Worm (Caenorhabditis elegans) whole organism, L4/young adult: Measurements from ENCODE around the gene nhr-237.

Experiments used
- W03F9.2 ChIP-seq: fragments of 150-350 bp; optimal IDR thresholded peaks from 2 replicates; lab custom pipeline; 2014; ENCODE audit warnings: missing biosample characterization, missing genetic modification characterization
- dao-5 ChIP-seq: sonication (generic microtip); optimal IDR thresholded peaks from 2 replicates; lab custom pipeline; 2016; ENCODE audit warnings: missing genotype, missing genetic modification characterization, moderate library complexity, missing compliant biosample characterization
- him-1 ChIP-seq: sonication (generic microtip); optimal IDR thresholded peaks from 2 replicates; lab custom pipeline; 2016; ENCODE audit warnings: missing genotype, missing genetic modification reagents, missing genetic modification characterization, missing compliant biosample characterization

nhr-237 gene

DNA sequence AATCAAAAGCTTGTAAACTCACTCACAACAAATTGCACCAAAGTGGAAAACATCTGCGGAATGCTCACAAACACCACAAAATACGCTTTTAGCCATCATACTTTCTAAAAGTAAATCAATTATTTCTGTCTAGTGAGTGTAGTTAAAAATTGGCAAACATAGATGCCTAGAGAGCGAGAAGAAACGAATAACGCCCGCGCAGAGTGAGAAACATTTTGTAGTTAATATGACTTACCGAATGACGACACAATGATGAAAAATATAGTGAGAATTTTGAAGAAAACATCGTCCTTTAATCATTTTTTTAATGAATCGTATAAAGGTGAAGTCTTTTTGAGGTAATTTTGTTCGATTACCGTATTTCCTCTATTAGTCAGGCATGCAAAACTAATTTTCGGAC is 2.7 kb upstream of the nhr-237 start, which contains the start of gene nhr-238:
TSS of gene nhr-238 (minus strand) at position 104 of the 400 bp plus-strand sequence.
- TF ChIP-seq him-1 (tag; lab: Kevin White, UChicago) = no peak
- no peak for TF ChIP-seq dao-5 (tag; lab: Kevin White, UChicago)
- TF ChIP-seq W03F9.2 (tag; lab: Kevin White, UChicago) = no peak

DNA sequence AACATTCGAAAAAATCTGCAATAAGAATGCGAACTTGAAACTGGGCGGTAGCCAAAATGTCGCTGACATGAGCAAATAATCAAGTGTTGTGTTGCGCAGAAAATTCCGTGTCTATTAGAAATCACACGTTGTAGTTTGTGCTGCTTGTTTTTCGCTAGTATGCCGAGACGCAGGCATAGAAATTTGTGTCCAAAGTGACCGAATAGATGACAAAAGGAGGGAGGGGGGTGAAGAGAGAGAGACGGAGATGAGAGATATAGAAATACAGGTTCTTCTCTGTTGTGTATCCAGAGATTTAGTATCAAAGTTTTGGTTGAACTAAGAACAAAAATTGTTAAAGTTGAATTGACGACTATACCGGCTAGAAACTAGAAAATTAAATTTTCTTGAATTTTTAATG is 649 bp upstream of the nhr-237 start:
- TF ChIP-seq him-1 (tag; lab: Kevin White, UChicago) (no peak), dao-5 (tag; lab: Kevin White, UChicago) (no peak), W03F9.2 (tag; lab: Kevin White, UChicago) (no peak)

DNA sequence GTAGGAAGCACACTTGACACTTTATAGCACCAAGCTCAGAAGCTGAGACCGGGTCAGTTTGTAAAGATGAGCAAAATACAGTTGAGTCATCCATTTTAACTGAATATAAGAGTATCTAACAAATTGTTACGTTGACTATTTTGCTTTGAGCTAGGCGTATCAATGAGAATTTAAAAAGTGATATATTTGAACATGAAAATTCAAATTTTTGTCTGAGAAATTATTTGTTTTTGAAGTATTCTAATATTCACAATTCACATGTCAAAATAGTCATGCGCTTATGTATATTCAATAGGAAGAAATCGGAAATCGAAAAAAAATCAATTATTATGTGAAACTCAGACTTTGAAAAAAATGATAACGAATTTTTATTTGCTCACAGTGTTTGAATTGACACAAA is 2.3 kb downstream of the nhr-237 start, which contains the start of gene nhr-110:
TSS of gene nhr-110 (minus strand) at position 101 of the 400 bp plus-strand sequence.
- TF ChIP-seq dao-5 (tag; lab: Kevin White, UChicago) = no peak
- TF ChIP-seq W03F9.2 (tag; lab: Kevin White, UChicago) = no peak
- TF ChIP-seq him-1 (tag; lab: Kevin White, UChicago) = no peak

ce11 chrV:1623429-1623828 is 3.2 kb downstream of the nhr-237 start:
- TF ChIP-seq him-1 (tag; lab: Kevin White, UChicago) (no peak), W03F9.2 (tag; lab: Kevin White, UChicago) (no peak), dao-5 (tag; lab: Kevin White, UChicago) (no peak)

DNA sequence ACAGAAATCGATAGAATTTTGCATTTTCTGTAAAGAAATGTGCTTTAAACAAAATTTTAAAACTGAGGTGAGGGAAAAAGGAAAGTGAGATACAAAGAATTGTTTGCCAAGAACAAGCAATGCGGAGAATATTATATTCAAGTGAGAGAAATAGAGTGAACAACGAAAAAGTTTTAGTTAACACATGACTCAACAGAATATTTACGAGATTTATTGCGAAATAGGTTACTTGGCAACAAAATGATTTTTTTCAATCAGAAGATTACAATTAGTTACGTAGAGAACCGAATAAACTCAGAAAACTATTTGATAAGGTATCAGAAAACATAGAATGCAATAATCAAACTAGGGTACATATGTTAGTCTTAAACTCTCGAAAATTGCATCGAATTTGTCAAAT is 5.1 kb downstream of the nhr-237 start, which contains the start of gene nhr-117:
TSS of gene nhr-117 (minus strand) at position 27 of the 400 bp plus-strand sequence.
- TF ChIP-seq him-1 (tag; lab: Kevin White, UChicago) (no peak), dao-5 (tag; lab: Kevin White, UChicago) (no peak), W03F9.2 (tag; lab: Kevin White, UChicago) (no peak)

ce11 chrV:1620537-1620936 is 6.1 kb downstream of the nhr-237 start:
- TF ChIP-seq dao-5 (tag; lab: Kevin White, UChicago) (no peak), W03F9.2 (tag; lab: Kevin White, UChicago) (no peak), him-1 (tag; lab: Kevin White, UChicago) (no peak)

DNA sequence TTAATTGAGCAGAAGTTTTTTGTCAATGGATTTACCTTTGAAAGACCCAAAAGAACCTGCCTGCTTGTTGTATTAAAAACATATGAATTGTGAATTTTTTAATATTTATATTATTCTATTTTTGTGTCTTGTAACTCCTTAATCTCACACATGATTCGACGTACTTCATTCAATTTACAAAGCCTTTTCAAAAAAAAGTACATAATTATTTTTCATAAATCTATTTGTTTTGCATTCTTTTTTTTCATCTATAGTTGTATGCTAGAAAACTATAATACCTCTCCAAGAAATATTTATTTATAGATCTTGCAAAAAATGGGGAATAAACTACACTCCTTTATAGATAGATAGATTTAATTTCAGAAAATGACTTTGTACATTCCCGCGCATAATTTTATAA is 7.9 kb downstream of the nhr-237 start, which contains the start of gene nhr-179:
TSS of gene nhr-179 (minus strand) at position 101 of the 400 bp plus-strand sequence.
- no peak for TF ChIP-seq W03F9.2 (tag; lab: Kevin White, UChicago)
- no peak for TF ChIP-seq dao-5 (tag; lab: Kevin White, UChicago)
- TF ChIP-seq him-1 (tag; lab: Kevin White, UChicago) = no peak

- no peak for TF ChIP-seq W03F9.2 (tag; lab: Kevin White, UChicago)
- no peak for TF ChIP-seq dao-5 (tag; lab: Kevin White, UChicago)
- TF ChIP-seq him-1 (tag; lab: Kevin White, UChicago) = no peak
Measured at ce11 chrV:1614726-1615125, 11.9 kb downstream of the nhr-237 start, which contains the start of gene srbc-41. Gene srbc-41, minus strand, starts transcription at chrV:1614826.

DNA sequence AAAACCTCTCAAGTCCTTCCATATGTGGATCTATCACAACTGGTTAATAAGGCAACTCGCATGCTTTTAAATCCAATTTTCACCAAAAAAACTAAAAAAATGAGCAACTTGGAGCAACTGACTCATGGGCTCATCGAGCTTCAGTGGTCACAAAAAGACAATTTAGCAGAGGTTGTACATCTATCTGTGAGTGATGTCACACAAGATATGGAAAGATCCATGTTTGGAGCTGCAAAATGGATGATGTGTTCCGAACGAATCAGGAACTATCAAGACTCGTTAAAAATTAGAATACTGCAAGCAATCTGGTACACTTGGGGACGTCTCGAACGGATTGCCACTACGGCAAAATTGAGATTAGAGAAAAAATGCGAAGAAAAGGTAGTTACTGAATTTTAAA is 15.1 kb downstream of the nhr-237 start:
- no peak for TF ChIP-seq him-1 (tag; lab: Kevin White, UChicago)
- TF ChIP-seq W03F9.2 (tag; lab: Kevin White, UChicago) = no peak
- no peak for TF ChIP-seq dao-5 (tag; lab: Kevin White, UChicago)

DNA sequence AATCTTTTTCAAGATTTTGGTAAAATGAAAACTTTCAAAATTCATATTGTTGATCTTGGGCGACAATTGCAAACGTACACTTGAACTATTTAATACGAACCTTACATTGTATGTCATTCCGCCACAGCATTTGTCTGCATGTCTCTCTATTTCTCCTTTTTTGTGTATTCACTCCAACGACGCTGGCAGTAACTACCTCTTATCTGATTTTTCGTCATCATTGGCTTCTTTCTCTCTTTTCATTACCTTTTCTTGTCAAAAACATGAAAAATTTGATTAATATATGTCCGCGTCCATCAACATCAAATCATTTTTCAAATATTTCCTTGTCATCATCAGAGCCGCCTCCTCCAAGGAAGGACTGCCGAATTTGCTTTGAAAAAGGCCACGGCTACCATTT is 16.5 kb downstream of the nhr-237 start, which contains the start of gene nhr-177:
TSS of gene nhr-177 (plus strand) at position 167 of the 400 bp plus-strand sequence.
- no peak for TF ChIP-seq W03F9.2 (tag; lab: Kevin White, UChicago)
- TF ChIP-seq dao-5 (tag; lab: Kevin White, UChicago) = no peak
- no peak for TF ChIP-seq him-1 (tag; lab: Kevin White, UChicago)

- no peak for TF ChIP-seq him-1 (tag; lab: Kevin White, UChicago)
- no peak for TF ChIP-seq W03F9.2 (tag; lab: Kevin White, UChicago)
- TF ChIP-seq dao-5 (tag; lab: Kevin White, UChicago) = no peak
Measured at ce11 chrV:1607790-1608189, 18.8 kb downstream of the nhr-237 start, which contains the start of gene nhr-178. Gene nhr-178, minus strand, starts transcription at chrV:1607953.

- TF ChIP-seq W03F9.2 (tag; lab: Kevin White, UChicago) = no peak
- no peak for TF ChIP-seq dao-5 (tag; lab: Kevin White, UChicago)
- no peak for TF ChIP-seq him-1 (tag; lab: Kevin White, UChicago)
Measured at ce11 chrV:1600561-1601088, 26.0 kb downstream of the nhr-237 start, which contains the start of gene F16B4.2. Gene F16B4.2, plus strand, starts transcription at chrV:1601038.

- no peak for TF ChIP-seq him-1 (tag; lab: Kevin White, UChicago)
- TF ChIP-seq W03F9.2 (tag; lab: Kevin White, UChicago) = no peak
- no peak for TF ChIP-seq dao-5 (tag; lab: Kevin White, UChicago)
Measured at ce11 chrV:1594554-1595092, 32.0 kb downstream of the nhr-237 start.
